Fruit fly (Drosophila melanogaster) whole organism, embryonic: ENCODE measurements around the gene CG31897.

Experiments
- Atf-2 ChIP-seq: fragments of 200-800 bp; sonication (Bioruptor generic); optimal IDR thresholded peaks from 2 replicates; lab custom pipeline; 2016; ENCODE audit warnings: missing biosample characterization, missing genetic modification characterization
- CG10209 ChIP-seq: fragments of 200-800 bp; sonication (Bioruptor generic); optimal IDR thresholded peaks from 3 replicates; lab custom pipeline; 2017; ENCODE audit warnings: missing biosample characterization, mild to moderate bottlenecking, missing genetic modification characterization, missing genetic modification reagents
- CG10565 ChIP-seq: fragments of 200-800 bp; sonication (Bioruptor generic); optimal IDR thresholded peaks from 3 replicates; lab custom pipeline; 2016; ENCODE audit warnings: missing biosample characterization, mild to moderate bottlenecking, missing genetic modification characterization
- CG11398 ChIP-seq: fragments of 200-800 bp; sonication (Bioruptor generic); optimal IDR thresholded peaks from 2 replicates; lab custom pipeline; 2016; ENCODE audit warnings: missing biosample characterization, missing genetic modification characterization
- CG11560 ChIP-seq: fragments of 200-800 bp; sonication (Bioruptor generic); IDR thresholded peaks from 3 replicates; pipeline ENCODE4 v1.3.6; 2022; ENCODE audit warnings: missing biosample characterization, missing genetic modification characterization
- CG12104 ChIP-seq: fragments of 200-800 bp; sonication (Bioruptor generic); optimal IDR thresholded peaks from 3 replicates; lab custom pipeline; 2016; ENCODE audit warnings: missing biosample characterization, missing genetic modification characterization
- CG12391 ChIP-seq: fragments of 200-800 bp; sonication (Bioruptor generic); optimal IDR thresholded peaks from 3 replicates; lab custom pipeline; 2018; ENCODE audit warnings: missing biosample characterization, mild to moderate bottlenecking, missing genetic modification characterization, moderate library complexity
- CG13287 ChIP-seq: fragments of 200-800 bp; sonication (Bioruptor generic); IDR thresholded peaks from 2 replicates; pipeline ENCODE4 v1.3.6; 2022; ENCODE audit warnings: missing biosample characterization, missing genetic modification characterization; ENCODE audit not compliant: partially characterized antibody
- CG13624 ChIP-seq: fragments of 200-800 bp; sonication (Bioruptor generic); optimal IDR thresholded peaks from 2 replicates; lab custom pipeline; 2016; ENCODE audit warnings: missing biosample characterization, missing genetic modification characterization
- CG14667 ChIP-seq: fragments of 200-800 bp; sonication (Bioruptor generic); IDR thresholded peaks from 2 replicates; pipeline ENCODE4 v1.3.6; 2022; ENCODE audit warnings: missing biosample characterization, missing genetic modification characterization
- CG15514 ChIP-seq: fragments of 200-800 bp; sonication (Bioruptor generic); optimal IDR thresholded peaks from 3 replicates; lab custom pipeline; 2017; ENCODE audit warnings: missing biosample characterization, missing genetic modification characterization, mild to moderate bottlenecking, moderate library complexity, missing genetic modification reagents
- CG17912 ChIP-seq: fragments of 200-800 bp; sonication (Bioruptor generic); optimal IDR thresholded peaks from 2 replicates; lab custom pipeline; 2018; ENCODE audit warnings: missing biosample characterization, mild to moderate bottlenecking, missing genetic modification characterization
- CG18262 ChIP-seq: fragments of 200-800 bp; optimal IDR thresholded peaks from 3 replicates; lab custom pipeline; 2019; ENCODE audit warnings: missing biosample characterization, mild to moderate bottlenecking, missing genetic modification characterization, moderate library complexity
- CG2120 ChIP-seq: fragments of 200-800 bp; sonication (Bioruptor generic); optimal IDR thresholded peaks from 3 replicates; lab custom pipeline; 2016; ENCODE audit warnings: missing biosample characterization, missing genetic modification characterization
- CG2712 ChIP-seq: fragments of 200-800 bp; optimal IDR thresholded peaks from 3 replicates; lab custom pipeline; 2019; ENCODE audit warnings: missing biosample characterization, mild to moderate bottlenecking, missing genetic modification characterization, moderate library complexity
- CG31224 ChIP-seq: fragments of 200-800 bp; sonication (Bioruptor generic); IDR thresholded peaks from 2 replicates; pipeline ENCODE4 v1.3.6; 2022; ENCODE audit warnings: missing biosample characterization, missing genetic modification characterization
- CG32532 ChIP-seq: fragments of 200-800 bp; sonication (Bioruptor generic); IDR thresholded peaks from 2 replicates; pipeline ENCODE4 v1.3.6; 2022; ENCODE audit warnings: missing biosample characterization, missing genetic modification characterization
- CG4424 ChIP-seq: fragments of 200-800 bp; sonication (Bioruptor generic); optimal IDR thresholded peaks from 3 replicates; lab custom pipeline; 2016; ENCODE audit warnings: missing biosample characterization, missing genetic modification characterization
- Dp ChIP-seq: fragments of 200-800 bp; sonication (Bioruptor generic); optimal IDR thresholded peaks from 2 replicates; lab custom pipeline; 2018; ENCODE audit warnings: missing biosample characterization, mild to moderate bottlenecking, missing genetic modification characterization, moderate library complexity
- Dref ChIP-seq: fragments of 200-800 bp; sonication (Bioruptor generic); IDR thresholded peaks from 2 replicates; pipeline ENCODE4 v1.3.6; 2022; ENCODE audit warnings: missing biosample characterization, missing genetic modification characterization
- Eip74EF ChIP-seq, 2 experiments: fragments of 200-800 bp in 1 of 2; fragments of >200 bp in 1 of 2; sonication (Bioruptor generic) in 1 of 2; optimal IDR thresholded peaks; 2 replicates each; lab custom pipeline; 2017 to 2019; ENCODE audit warnings: missing biosample characterization in 2 of 2, missing genetic modification characterization in 2 of 2, mild to moderate bottlenecking in 1 of 2, moderate library complexity in 1 of 2
- Ets65A ChIP-seq: fragments of 200-800 bp; sonication (Bioruptor generic); peaks from one replicate; lab custom pipeline; 2016; ENCODE audit warnings: missing biosample characterization, missing genetic modification characterization
- Hand ChIP-seq: fragments of 200-800 bp; sonication (Bioruptor generic); optimal IDR thresholded peaks from 2 replicates; lab custom pipeline; 2017; ENCODE audit warnings: mild to moderate bottlenecking, missing biosample characterization, missing genetic modification reagents, missing genetic modification characterization
- Hsf ChIP-seq: fragments of 200-800 bp; sonication (Bioruptor generic); optimal IDR thresholded peaks from 3 replicates; lab custom pipeline; 2016; ENCODE audit warnings: missing biosample characterization, missing genetic modification characterization
- Lhr ChIP-seq: fragments of 200-800 bp; sonication (Bioruptor generic); optimal IDR thresholded peaks from 3 replicates; lab custom pipeline; 2017; ENCODE audit warnings: mild to moderate bottlenecking, missing biosample characterization, missing genetic modification reagents, missing genetic modification characterization
- MBD-R2 ChIP-seq: fragments of 200-800 bp; sonication (Bioruptor generic); IDR thresholded peaks from 2 replicates; pipeline ENCODE4 v1.3.6; 2022; ENCODE audit warnings: missing biosample characterization, missing genetic modification characterization
- Max ChIP-seq: fragments of 200-800 bp; sonication (Bioruptor generic); optimal IDR thresholded peaks from 2 replicates; lab custom pipeline; 2016; ENCODE audit warnings: missing biosample characterization, mild to moderate bottlenecking, missing genetic modification characterization
- Med ChIP-seq: fragments of 200-800 bp; sonication (Bioruptor generic); peaks from one replicate; lab custom pipeline; 2016; ENCODE audit warnings: missing biosample characterization, missing genetic modification characterization, mild to moderate bottlenecking, inconsistent platforms, moderate library complexity
- Meics ChIP-seq: fragments of 200-800 bp; sonication (Bioruptor generic); optimal IDR thresholded peaks from 2 replicates; lab custom pipeline; 2017; ENCODE audit warnings: missing biosample characterization, mild to moderate bottlenecking, missing genetic modification characterization
- NK7.1 ChIP-seq: fragments of 200-800 bp; sonication (Bioruptor generic); optimal IDR thresholded peaks from 3 replicates; lab custom pipeline; 2016; ENCODE audit warnings: missing biosample characterization, missing genetic modification characterization
- Oaz ChIP-seq: fragments of 200-800 bp; sonication (Bioruptor generic); IDR thresholded peaks from 2 replicates; pipeline ENCODE4 v1.3.6; 2022; ENCODE audit warnings: missing biosample characterization, missing genetic modification characterization
- Pdp1 ChIP-seq, 2 experiments: fragments of 200-800 bp; sonication (Bioruptor generic); optimal IDR thresholded peaks; 3 replicates each; lab custom pipeline; 2016; ENCODE audit warnings: missing biosample characterization in 2 of 2, missing genetic modification characterization in 2 of 2, mild to moderate bottlenecking in 1 of 2, moderate library complexity in 1 of 2
- Six4 ChIP-seq: fragments of 200-800 bp; sonication (Bioruptor generic); optimal IDR thresholded peaks from 2 replicates; lab custom pipeline; 2016; ENCODE audit warnings: missing biosample characterization, missing genetic modification characterization
- Sry-β ChIP-seq: fragments of 200-800 bp; sonication (Bioruptor generic); optimal IDR thresholded peaks from 2 replicates; lab custom pipeline; 2018; ENCODE audit warnings: missing biosample characterization, mild to moderate bottlenecking, missing genetic modification characterization, moderate library complexity
- Ssrp ChIP-seq: fragments of 200-800 bp; sonication (Bioruptor generic); optimal IDR thresholded peaks from 2 replicates; lab custom pipeline; 2018; ENCODE audit warnings: missing biosample characterization, mild to moderate bottlenecking, missing genetic modification characterization, moderate library complexity
- YL-1 ChIP-seq: fragments of 200-800 bp; sonication (Bioruptor generic); optimal IDR thresholded peaks from 3 replicates; lab custom pipeline; 2017; ENCODE audit warnings: missing biosample characterization, mild to moderate bottlenecking, missing genetic modification characterization
- ci ChIP-seq: fragments of 200-800 bp; sonication (Bioruptor generic); IDR thresholded peaks from 3 replicates; pipeline ENCODE4 v1.3.6; 2022; ENCODE audit warnings: missing biosample characterization, missing genetic modification characterization
- grn ChIP-seq: fragments of 200-800 bp; sonication (Bioruptor generic); optimal IDR thresholded peaks from 3 replicates; lab custom pipeline; 2017; ENCODE audit warnings: missing biosample characterization, missing genetic modification characterization
- ken ChIP-seq: fragments of 200-800 bp; sonication (Bioruptor generic); IDR thresholded peaks from 3 replicates; pipeline ENCODE4 v1.3.6; 2022; ENCODE audit warnings: missing biosample characterization, missing genetic modification characterization
- nom ChIP-seq: fragments of 200-800 bp; sonication (Bioruptor generic); optimal IDR thresholded peaks from 2 replicates; lab custom pipeline; 2017; ENCODE audit warnings: missing biosample characterization, missing genetic modification characterization, mild to moderate bottlenecking, moderate library complexity, missing genetic modification reagents
- pros ChIP-seq: fragments of 200-800 bp; sonication (Bioruptor generic); optimal IDR thresholded peaks from 3 replicates; lab custom pipeline; 2019; ENCODE audit warnings: missing biosample characterization, mild to moderate bottlenecking, missing genetic modification characterization, moderate library complexity
- slou ChIP-seq: fragments of 200-800 bp; sonication (Bioruptor generic); optimal IDR thresholded peaks from 3 replicates; lab custom pipeline; 2016; ENCODE audit warnings: missing biosample characterization, missing genetic modification characterization
- stwl ChIP-seq: fragments of 200-800 bp; sonication (Bioruptor generic); optimal IDR thresholded peaks from 3 replicates; lab custom pipeline; 2018; ENCODE audit warnings: missing biosample characterization, mild to moderate bottlenecking, missing genetic modification characterization, moderate library complexity
- tgo ChIP-seq: fragments of 200-800 bp; sonication (Bioruptor generic); IDR thresholded peaks from 3 replicates; pipeline ENCODE4 v1.3.6; 2022; ENCODE audit warnings: missing biosample characterization, missing genetic modification characterization
- trem ChIP-seq: fragments of 200-800 bp; optimal IDR thresholded peaks from 3 replicates; lab custom pipeline; 2019; ENCODE audit warnings: missing biosample characterization, mild to moderate bottlenecking, missing genetic modification characterization, moderate library complexity
- yki ChIP-seq: fragments of >200 bp; optimal IDR thresholded peaks from 3 replicates; lab custom pipeline; 2018
- zen ChIP-seq: fragments of 200-800 bp; sonication (Bioruptor generic); optimal IDR thresholded peaks from 3 replicates; lab custom pipeline; 2018; ENCODE audit warnings: missing biosample characterization, mild to moderate bottlenecking, missing genetic modification characterization, moderate library complexity
- zf30C ChIP-seq: fragments of 200-800 bp; sonication (Bioruptor generic); optimal IDR thresholded peaks from 3 replicates; lab custom pipeline; 2018; ENCODE audit warnings: missing biosample characterization, mild to moderate bottlenecking, missing genetic modification characterization

CG31897 gene

dm6 chr2L:8414887-8415883, 27.1 kb upstream of the CG31897 start, which contains the start of the genes CG13398 and Akap200 (continued):
- TF ChIP-seq CG11560: no peak
- TF ChIP-seq CG31224 (GFP tag; lab: Robert Waterston, UW): 0 out of 2 replicates have a peak, but pooled peaks have one; percentile 28
- TF ChIP-seq CG10209 (GFP tag; lab: Kevin White, UChicago): peak; percentile 38
- TF ChIP-seq Max (GFP tag; lab: Kevin White, UChicago): no peak
- peak; percentile 61 for TF ChIP-seq nom (GFP tag; lab: Kevin White, UChicago)
- TF ChIP-seq CG14667: 0 out of 2 replicates have a peak, but pooled peaks have one; percentile 11
- no peak for TF ChIP-seq Hand
- TF ChIP-seq Ets65A: no peak
- TF ChIP-seq CG10565 (GFP tag; lab: Kevin White, UChicago): no peak
- peak; percentile 58 for TF ChIP-seq MBD-R2 (GFP tag; lab: Robert Waterston, UW)
- peak; percentile 16 for TF ChIP-seq Hsf (GFP tag; lab: Kevin White, UChicago)
- TF ChIP-seq CG12104 (GFP tag; lab: Kevin White, UChicago): peak; percentile 14
- peak; percentile 37 for TF ChIP-seq Ssrp
- TF ChIP-seq Dref: 0 out of 2 replicates have a peak, but pooled peaks have one; percentile 20
- TF ChIP-seq CG32532: no peak
- peak; percentile 46 for TF ChIP-seq CG4424 (GFP tag; lab: Kevin White, UChicago)
- peak; percentile 19 for TF ChIP-seq zen (tag; lab: Kevin White, UChicago)
- TF ChIP-seq CG2120: peak; percentile 48
- TF ChIP-seq CG17912 (GFP tag; lab: Kevin White, UChicago): peak; percentile 24
- TF ChIP-seq YL-1 (GFP tag; lab: Kevin White, UChicago): peak; percentile 17
- TF ChIP-seq pros (GFP tag; lab: Kevin White, UChicago): peak; percentile 24
- TF ChIP-seq tgo (GFP tag; lab: Robert Waterston, UW): no peak
- TF ChIP-seq stwl (tag; lab: Kevin White, UChicago): peak; percentile 1
- no peak for TF ChIP-seq slou (GFP tag; lab: Kevin White, UChicago)
- peak; percentile 98 for TF ChIP-seq trem
- peak; percentile 20 for TF ChIP-seq CG11398 (GFP tag; lab: Kevin White, UChicago)
- no peak for TF ChIP-seq Oaz
- TF ChIP-seq yki (lab: Kevin White, UChicago): no peak
- peak; percentile 90 for TF ChIP-seq Sry-β (GFP tag; lab: Kevin White, UChicago)
- peak; percentile 46 for TF ChIP-seq CG18262 (tag; lab: Kevin White, UChicago)
- peak; percentile 76 for TF ChIP-seq Med (GFP tag; lab: Kevin White, UChicago)
- TF ChIP-seq zf30C (GFP tag; lab: Kevin White, UChicago): no peak
- peak; percentile 24 for TF ChIP-seq grn
- peak; percentile 21 for TF ChIP-seq Six4
- TF ChIP-seq Pdp1 (GFP tag; optimal IDR thresholded peaks at IDR 0.05; lab: Kevin White, UChicago): peak in 1 of 2 experiments; percentile 32
- no peak for TF ChIP-seq CG13624 (GFP tag; lab: Kevin White, UChicago)
- TF ChIP-seq CG13287 (GFP tag; lab: Robert Waterston, UW): 0 out of 2 replicates have a peak, but pooled peaks have one; percentile 15
- peak; percentile 65 for TF ChIP-seq CG12391 (tag; lab: Kevin White, UChicago)
- TF ChIP-seq Meics: peak; percentile 3
- TF ChIP-seq NK7.1: no peak
- TF ChIP-seq CG2712 (tag; lab: Kevin White, UChicago): peak; percentile 56
- TF ChIP-seq Dp (GFP tag; lab: Kevin White, UChicago): peak; percentile 49
- peak; percentile 8 for TF ChIP-seq Lhr (GFP tag; lab: Kevin White, UChicago)
- TF ChIP-seq CG15514 (GFP tag; lab: Kevin White, UChicago): peak; percentile 19
- peak; percentile 49; the same call in 1 of the 3 replicates for TF ChIP-seq ci (GFP tag; lab: Robert Waterston, UW)
- TF ChIP-seq Atf-2 (GFP tag; lab: Kevin White, UChicago): no peak
- TF ChIP-seq ken: 0 out of 3 replicates have a peak, but pooled peaks have one; percentile 25
- no peak for TF ChIP-seq Eip74EF (GFP tag; optimal IDR thresholded peaks at IDR 0.05; lab: Kevin White, UChicago)
